Worm (Caenorhabditis elegans) whole organism, L4/young adult: ENCODE measurements around the gene pigm-1.

Source experiments
- W03F9.2 ChIP-seq: fragments of 150-350 bp; optimal IDR thresholded peaks from 2 replicates; lab custom pipeline; 2014; ENCODE audit warnings: missing biosample characterization, missing genetic modification characterization
- dao-5 ChIP-seq: sonication (generic microtip); optimal IDR thresholded peaks from 2 replicates; lab custom pipeline; 2016; ENCODE audit warnings: missing genotype, missing genetic modification characterization, moderate library complexity, missing compliant biosample characterization
- him-1 ChIP-seq: sonication (generic microtip); optimal IDR thresholded peaks from 2 replicates; lab custom pipeline; 2016; ENCODE audit warnings: missing genotype, missing genetic modification reagents, missing genetic modification characterization, missing compliant biosample characterization

- TF ChIP-seq him-1 (tag; lab: Kevin White, UChicago) (no peak), W03F9.2 (tag; lab: Kevin White, UChicago) (no peak), dao-5 (tag; lab: Kevin White, UChicago) (no peak)
These were observed 3.4 kb downstream of the pigm-1 start, which contains the start of gene clh-2 for ce11 chrII:11351599-11351998.
